Worm (Caenorhabditis elegans) whole organism, L1 larva: ENCODE measurements around the gene C14A4.8.

Experiments used
- blmp-1 ChIP-seq: fragments of 150-350 bp; optimal IDR thresholded peaks from 2 replicates; lab custom pipeline; 2014; ENCODE audit warnings: missing biosample characterization, missing genetic modification characterization
- ceh-63 ChIP-seq: fragments of 200-800 bp; sonication (Bioruptor generic); optimal IDR thresholded peaks from 2 replicates; lab custom pipeline; 2018; ENCODE audit warnings: mild to moderate bottlenecking, missing genetic modification characterization, missing compliant biosample characterization
- ceh-8 ChIP-seq: fragments of 200-800 bp; sonication (Bioruptor generic); optimal IDR thresholded peaks from 2 replicates; lab custom pipeline; 2018; ENCODE audit warnings: mild to moderate bottlenecking, missing genetic modification characterization, moderate library complexity, missing compliant biosample characterization
- ceh-88 ChIP-seq: fragments of 200-800 bp; sonication (Bioruptor generic); IDR thresholded peaks from 2 replicates; pipeline ENCODE4 v1.3.6; 2022; ENCODE audit warnings: missing genetic modification characterization, missing compliant biosample characterization
- ceh-90 ChIP-seq: sonication (generic microtip); optimal IDR thresholded peaks from 2 replicates; lab custom pipeline; 2016; ENCODE audit warnings: missing genetic modification characterization, missing compliant biosample characterization
- dpl-1 ChIP-seq, 3 experiments: fragments of 150-350 bp in 2 of 3; sonication (generic microtip) in 1 of 3; optimal IDR thresholded peaks; 2 replicates each; lab custom pipeline; 2014 to 2017; ENCODE audit warnings: missing biosample characterization in 3 of 3, missing genetic modification characterization in 3 of 3, missing genetic modification reagents in 3 of 3
- egl-27 ChIP-seq, 2 experiments: fragments of 150-350 bp in 1 of 2; sonication (generic microtip); optimal IDR thresholded peaks; 3 replicates each; lab custom pipeline; 2017 to 2018; ENCODE audit warnings: missing biosample characterization in 2 of 2, missing genetic modification characterization in 2 of 2, missing genetic modification reagents in 2 of 2
- elt-3 ChIP-seq, 6 experiments: fragments of 150-350 bp in 1 of 6; sonication (generic microtip); optimal IDR thresholded peaks; 2 replicates each; lab custom pipeline; 2017 to 2018; ENCODE audit warnings: missing biosample characterization in 6 of 6, missing genetic modification characterization in 6 of 6, inconsistent platforms in 1 of 6
- ets-5 ChIP-seq: fragments of 200-800 bp; sonication (Bioruptor generic); IDR thresholded peaks from 2 replicates; pipeline ENCODE4 v1.3.6; 2022; ENCODE audit warnings: missing genetic modification characterization, missing compliant biosample characterization
- hlh-17 ChIP-seq: fragments of 200-800 bp; sonication (Bioruptor generic); optimal IDR thresholded peaks from 2 replicates; lab custom pipeline; 2018; ENCODE audit warnings: missing genetic modification characterization, mild to moderate bottlenecking, missing compliant biosample characterization, moderate library complexity, borderline replicate concordance
- hpl-2 ChIP-seq: fragments of 150-350 bp; optimal IDR thresholded peaks from 2 replicates; lab custom pipeline; 2014; ENCODE audit warnings: missing biosample characterization, missing genetic modification reagents, missing genetic modification characterization
- jun-1 ChIP-seq: fragments of 150-350 bp; optimal IDR thresholded peaks from 2 replicates; lab custom pipeline; 2014; ENCODE audit warnings: missing biosample characterization, missing genetic modification reagents, missing genetic modification characterization
- lin-14 ChIP-seq: fragments of 200-800 bp; sonication (Bioruptor generic); optimal IDR thresholded peaks from 2 replicates; lab custom pipeline; 2018; ENCODE audit warnings: mild to moderate bottlenecking, missing genetic modification characterization, moderate library complexity, missing compliant biosample characterization
- lin-39 ChIP-seq: fragments of 150-350 bp; optimal IDR thresholded peaks from 2 replicates; lab custom pipeline; 2014; ENCODE audit warnings: missing biosample characterization, missing genetic modification reagents, missing genetic modification characterization
- mef-2 ChIP-seq: fragments of 150-350 bp; optimal IDR thresholded peaks from 2 replicates; lab custom pipeline; 2014; ENCODE audit warnings: missing biosample characterization, missing genetic modification characterization
- mep-1 ChIP-seq: fragments of 150-350 bp; optimal IDR thresholded peaks from 2 replicates; lab custom pipeline; 2014; ENCODE audit warnings: missing biosample characterization, missing genetic modification characterization
- nhr-11 ChIP-seq: fragments of 150-350 bp; optimal IDR thresholded peaks from 2 replicates; lab custom pipeline; 2014; ENCODE audit warnings: missing biosample characterization, missing genetic modification characterization
- nhr-19 ChIP-seq: fragments of 200-800 bp; sonication (Bioruptor generic); conservative IDR thresholded peaks from 2 replicates; pipeline ENCODE4 v1.3.6; 2022; ENCODE audit warnings: missing genetic modification characterization, missing compliant biosample characterization
- nhr-28 ChIP-seq: fragments of 150-350 bp; optimal IDR thresholded peaks from 2 replicates; lab custom pipeline; 2014; ENCODE audit warnings: missing biosample characterization, missing genetic modification characterization
- nhr-77 ChIP-seq: fragments of 150-350 bp; optimal IDR thresholded peaks from 2 replicates; lab custom pipeline; 2014; ENCODE audit warnings: missing biosample characterization, missing genetic modification characterization
- nhr-84 ChIP-seq: sonication (generic microtip); optimal IDR thresholded peaks from 2 replicates; lab custom pipeline; 2017; ENCODE audit warnings: missing biosample characterization, missing genetic modification characterization
- nhr-90 ChIP-seq: sonication (generic microtip); optimal IDR thresholded peaks from 2 replicates; lab custom pipeline; 2016; ENCODE audit warnings: mild to moderate bottlenecking, missing genetic modification characterization, missing compliant biosample characterization; ENCODE audit not compliant: poor library complexity
- pax-3 ChIP-seq: fragments of 200-800 bp; sonication (Bioruptor generic); optimal IDR thresholded peaks from 2 replicates; lab custom pipeline; 2018; ENCODE audit warnings: mild to moderate bottlenecking, missing genetic modification characterization, moderate library complexity, missing compliant biosample characterization
- snpc-4 ChIP-seq: fragments of 150-350 bp; optimal IDR thresholded peaks from 2 replicates; lab custom pipeline; 2014; ENCODE audit warnings: missing biosample characterization, missing genetic modification characterization
- snu-23 ChIP-seq: sonication (generic microtip); optimal IDR thresholded peaks from 2 replicates; lab custom pipeline; 2016; ENCODE audit warnings: missing genetic modification characterization, missing compliant biosample characterization
- sup-37 ChIP-seq: fragments of 200-800 bp; sonication (Bioruptor generic); optimal IDR thresholded peaks from 2 replicates; lab custom pipeline; 2018; ENCODE audit warnings: mild to moderate bottlenecking, missing genetic modification characterization, missing compliant biosample characterization
- swsn-7 ChIP-seq: sonication (generic microtip); optimal IDR thresholded peaks from 2 replicates; lab custom pipeline; 2016; ENCODE audit warnings: missing genetic modification characterization, missing compliant biosample characterization
- tbx-2 ChIP-seq: sonication (generic microtip); optimal IDR thresholded peaks from 2 replicates; lab custom pipeline; 2016; ENCODE audit warnings: missing genetic modification characterization, missing compliant biosample characterization
- tlp-1 ChIP-seq: fragments of 150-350 bp; optimal IDR thresholded peaks from 2 replicates; lab custom pipeline; 2014; ENCODE audit warnings: missing biosample characterization, missing genetic modification characterization
- unc-130 ChIP-seq: fragments of 150-350 bp; optimal IDR thresholded peaks from 2 replicates; lab custom pipeline; 2017; ENCODE audit warnings: missing biosample characterization, missing genetic modification characterization, inconsistent platforms
- unc-30 ChIP-seq: sonication (generic microtip); optimal IDR thresholded peaks from 2 replicates; lab custom pipeline; 2017; ENCODE audit warnings: missing biosample characterization, missing genetic modification characterization
- unc-62 ChIP-seq: fragments of 150-350 bp; optimal IDR thresholded peaks from 2 replicates; lab custom pipeline; 2014; ENCODE audit warnings: missing biosample characterization, missing genetic modification reagents, missing genetic modification characterization
- unc-86 ChIP-seq: sonication (generic microtip); optimal IDR thresholded peaks from 2 replicates; lab custom pipeline; 2016; ENCODE audit warnings: missing genetic modification characterization, missing compliant biosample characterization
- vab-15 ChIP-seq: sonication (generic microtip); optimal IDR thresholded peaks from 2 replicates; lab custom pipeline; 2017; ENCODE audit warnings: missing genotype, mild to moderate bottlenecking, missing genetic modification characterization, missing compliant biosample characterization
- xbp-1 ChIP-seq: sonication (generic microtip); optimal IDR thresholded peaks from 2 replicates; lab custom pipeline; 2016; ENCODE audit warnings: missing genetic modification characterization, missing compliant biosample characterization
- zag-1 ChIP-seq: fragments of 150-350 bp; optimal IDR thresholded peaks from 2 replicates; lab custom pipeline; 2014; ENCODE audit warnings: missing biosample characterization, missing genetic modification characterization
- ztf-11 ChIP-seq, 2 experiments: sonication (generic microtip); optimal IDR thresholded peaks; 2 replicates each; lab custom pipeline; 2016 to 2017; ENCODE audit warnings: missing genetic modification characterization in 2 of 2, missing biosample characterization in 1 of 2, missing compliant biosample characterization in 1 of 2
- ztf-4 ChIP-seq: fragments of 150-350 bp; optimal IDR thresholded peaks from 2 replicates; lab custom pipeline; 2014; ENCODE audit warnings: missing biosample characterization, missing genetic modification characterization

The C14A4.8 gene

DNA sequence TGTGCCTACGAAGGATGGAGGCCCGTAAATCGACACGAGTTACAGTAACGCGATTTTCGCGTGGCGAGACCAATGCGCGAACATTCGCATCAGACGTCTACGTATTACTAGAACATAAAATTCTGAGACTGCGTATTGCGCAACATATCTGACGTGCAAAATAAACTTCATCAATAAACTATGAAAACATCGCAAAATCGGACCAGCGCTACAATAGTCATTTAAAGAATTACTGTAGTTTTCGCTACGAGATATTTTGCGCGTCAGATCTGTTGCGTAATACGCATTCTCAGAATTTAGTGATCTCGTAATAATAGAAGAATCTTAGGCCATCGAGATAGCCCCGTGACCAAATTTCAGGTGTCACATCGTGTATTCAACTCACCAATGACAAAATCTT lies 3.6 kb downstream of the C14A4.8 start:
- TF ChIP-seq unc-130 (no peak), nhr-19 (GFP tag; lab: Robert Waterston, UW) (no peak)

DNA sequence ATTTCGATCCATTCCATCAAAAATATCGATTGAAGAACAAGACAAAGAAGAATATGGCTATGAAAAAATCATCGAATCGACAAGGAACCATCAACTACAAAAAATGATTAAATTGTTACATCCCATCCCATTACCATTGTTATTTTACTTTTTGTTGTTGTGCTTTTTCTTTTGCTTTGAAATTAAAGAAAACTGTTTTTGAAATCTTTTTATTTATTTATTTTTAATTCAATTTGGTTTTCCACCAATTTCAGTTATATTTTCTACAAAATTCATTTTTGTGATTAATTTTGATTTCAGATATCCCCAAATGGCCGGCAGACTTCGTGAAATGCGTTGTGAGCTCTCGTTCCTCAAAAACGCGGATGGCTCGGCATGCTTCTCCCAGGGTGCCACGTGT lies 5.5 kb downstream of the C14A4.8 start, which contains the start of gene crn-5:
crn-5 (plus strand) TSS at position 301 of the 400 bp plus-strand sequence.
- TF ChIP-seq ztf-11 (tag; optimal IDR thresholded peaks at IDR 0.05; lab: Kevin White, UChicago) = no peak
- TF ChIP-seq lin-14 (GFP tag; lab: Kevin White, UChicago) = no peak
- no peak for TF ChIP-seq unc-86 (tag; lab: Kevin White, UChicago)
- no peak for TF ChIP-seq mef-2
- TF ChIP-seq mep-1 (tag; lab: Kevin White, UChicago) = no peak
- no peak for TF ChIP-seq elt-3 (tag; optimal IDR thresholded peaks at IDR 0.05; lab: Kevin White, UChicago)
- TF ChIP-seq tlp-1 (tag; lab: Kevin White, UChicago) = no peak
- no peak for TF ChIP-seq nhr-28 (tag; lab: Kevin White, UChicago)
- no peak for TF ChIP-seq ceh-88 (GFP tag; lab: Robert Waterston, UW)
- TF ChIP-seq swsn-7 = no peak
- no peak for TF ChIP-seq ceh-63
- TF ChIP-seq blmp-1 (tag; lab: Kevin White, UChicago) = no peak

DNA sequence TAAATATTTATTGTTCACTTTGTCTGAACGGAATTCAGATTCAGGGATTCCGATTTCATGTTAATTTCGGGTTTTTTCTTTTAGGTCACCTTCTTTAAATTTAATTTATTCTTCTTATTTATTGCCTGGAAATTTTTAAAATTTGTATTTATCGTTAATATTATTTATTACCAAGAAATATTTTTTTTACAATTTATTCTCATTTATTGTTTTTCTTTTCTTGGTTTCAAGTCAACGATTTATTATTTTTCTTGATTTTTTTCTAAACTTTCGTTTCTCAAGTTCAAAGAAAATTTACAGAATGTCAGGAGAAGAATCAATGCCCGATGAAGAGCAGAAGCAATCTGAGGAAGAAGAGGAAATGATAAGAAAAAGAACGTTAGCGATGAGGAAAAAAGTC lies 10.2 kb downstream of the C14A4.8 start, which contains the start of gene crn-3:
crn-3 (plus strand) TSS at position 301 of the 400 bp plus-strand sequence.
- TF ChIP-seq vab-15 (tag; lab: Kevin White, UChicago) (no peak), xbp-1 (tag; lab: Kevin White, UChicago) (no peak), nhr-77 (no peak), zag-1 (tag; lab: Kevin White, UChicago) (no peak), nhr-11 (tag; lab: Kevin White, UChicago) (no peak), mep-1 (tag; lab: Kevin White, UChicago) (no peak), egl-27 (tag; optimal IDR thresholded peaks at IDR 0.05; lab: Kevin White, UChicago) (no peak), nhr-90 (no peak)

DNA sequence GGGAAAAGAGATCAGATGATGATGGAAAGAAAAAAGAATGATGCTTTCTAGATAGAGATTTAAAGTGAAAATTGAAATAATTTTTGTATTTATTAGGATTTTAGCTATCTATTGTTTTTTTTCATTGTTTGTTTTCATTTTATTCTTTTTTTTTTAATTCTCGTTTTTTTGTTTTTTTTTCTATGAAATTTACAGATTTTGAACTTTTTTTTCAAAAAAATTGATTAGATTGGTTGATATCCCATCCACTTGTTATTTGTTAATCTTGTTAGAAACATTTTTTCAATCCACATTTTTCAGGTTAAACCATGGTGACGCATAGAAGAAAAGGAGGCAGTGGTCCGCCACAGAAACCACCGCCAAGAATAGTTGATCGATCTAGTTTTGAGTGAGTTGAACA lies 13.9 kb downstream of the C14A4.8 start, which contains the start of gene algn-9:
algn-9 (plus strand) TSS at position 301 of the 400 bp plus-strand sequence.
- TF ChIP-seq jun-1 (tag; lab: Kevin White, UChicago) = no peak
- TF ChIP-seq snpc-4 = no peak
- TF ChIP-seq ztf-4 (tag; lab: Kevin White, UChicago) = no peak
- no peak for TF ChIP-seq tlp-1 (tag; lab: Kevin White, UChicago)
- TF ChIP-seq snu-23 (GFP tag; lab: Kevin White, UChicago) = no peak
- no peak for TF ChIP-seq dpl-1 (GFP tag; optimal IDR thresholded peaks at IDR 0.05; lab: Kevin White, UChicago)
- no peak for TF ChIP-seq nhr-84 (tag; lab: Kevin White, UChicago)
- TF ChIP-seq ceh-8 = no peak
- no peak for TF ChIP-seq ceh-90 (tag; lab: Kevin White, UChicago)
- no peak for TF ChIP-seq unc-30 (tag; lab: Kevin White, UChicago)
- TF ChIP-seq egl-27 (tag; optimal IDR thresholded peaks at IDR 0.05; lab: Kevin White, UChicago) = no peak
- TF ChIP-seq lin-14 (GFP tag; lab: Kevin White, UChicago) = no peak
- TF ChIP-seq swsn-7 = no peak
- no peak for TF ChIP-seq hpl-2 (GFP tag; lab: Kevin White, UChicago)
- TF ChIP-seq, all 84 proteins: peak for 0

DNA sequence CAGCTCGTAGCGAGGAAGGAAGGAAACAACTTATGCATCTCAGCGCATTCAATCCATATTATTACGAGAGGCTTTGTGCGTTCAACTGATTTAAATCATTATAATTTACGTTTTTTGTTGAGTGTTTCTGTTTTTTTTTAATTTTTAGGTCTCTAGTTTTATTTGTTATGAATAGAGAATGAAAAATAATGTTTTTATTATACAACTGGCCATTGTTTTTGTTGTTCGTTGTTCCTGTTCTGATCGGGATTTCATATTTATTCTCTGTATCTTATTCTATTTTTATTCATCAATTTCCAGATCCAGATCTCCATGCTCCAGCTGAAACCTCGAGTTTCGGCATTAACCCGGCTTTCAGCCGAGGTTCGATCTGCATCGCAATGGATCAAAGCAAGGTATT lies 15.6 kb downstream of the C14A4.8 start, which contains the start of gene mrps-22:
mrps-22 (plus strand) TSS at position 301 of the 400 bp plus-strand sequence.
- TF ChIP-seq unc-30 (tag; lab: Kevin White, UChicago) (no peak), pax-3 (tag; lab: Kevin White, UChicago) (no peak), sup-37 (GFP tag; lab: Kevin White, UChicago) (no peak), dpl-1 (GFP tag; optimal IDR thresholded peaks at IDR 0.05; lab: Kevin White, UChicago) (no peak), hlh-17 (GFP tag; lab: Kevin White, UChicago) (no peak), lin-14 (GFP tag; lab: Kevin White, UChicago) (no peak), lin-39 (no peak), nhr-77 (no peak), tbx-2 (tag; lab: Kevin White, UChicago) (no peak), swsn-7 (no peak), unc-62 (GFP tag; lab: Kevin White, UChicago) (no peak), unc-130 (no peak), ets-5 (no peak)
